Fruit fly (Drosophila melanogaster) whole organism, pupa: Measurements from ENCODE around the gene pod1.
A peak's percentile ranks its signal among the peaks of the same experiment; 100 is the strongest.

Source experiments
- CG10348 ChIP-seq: fragments of 200-800 bp; sonication (Bioruptor generic); IDR thresholded peaks from 2 replicates; pipeline ENCODE4 v1.3.6; 2022; ENCODE audit warnings: missing biosample characterization, missing genetic modification characterization
- CG12605 ChIP-seq: fragments of 200-800 bp; sonication (Bioruptor generic); IDR thresholded peaks from 2 replicates; pipeline ENCODE4 v1.3.6; 2022; ENCODE audit warnings: missing biosample characterization, missing genetic modification characterization
- CG13204 ChIP-seq: fragments of 200-800 bp; sonication (Bioruptor generic); optimal IDR thresholded peaks from 2 replicates; lab custom pipeline; 2018; ENCODE audit warnings: missing biosample characterization, mild to moderate bottlenecking, missing genetic modification characterization, moderate library complexity
- CG14655 ChIP-seq: fragments of 200-800 bp; sonication (Bioruptor generic); optimal IDR thresholded peaks from 3 replicates; lab custom pipeline; 2017; ENCODE audit warnings: mild to moderate bottlenecking, missing biosample characterization, missing genetic modification reagents, missing genetic modification characterization
- CG15710 ChIP-seq: fragments of 200-800 bp; sonication (Bioruptor generic); optimal IDR thresholded peaks from 2 replicates; lab custom pipeline; 2018; ENCODE audit warnings: missing biosample characterization, mild to moderate bottlenecking, missing genetic modification characterization, moderate library complexity
- CG17806 ChIP-seq: fragments of 200-800 bp; sonication (Bioruptor generic); optimal IDR thresholded peaks from 2 replicates; lab custom pipeline; 2018; ENCODE audit warnings: missing biosample characterization, mild to moderate bottlenecking, missing genetic modification characterization, moderate library complexity
- CG32121 ChIP-seq: fragments of 200-800 bp; sonication (Bioruptor generic); IDR thresholded peaks from 2 replicates; pipeline ENCODE4 v1.3.6; 2022; ENCODE audit warnings: missing biosample characterization, missing genetic modification characterization
- CG34367 ChIP-seq: fragments of 200-800 bp; sonication (Bioruptor generic); optimal IDR thresholded peaks from 2 replicates; lab custom pipeline; 2018; ENCODE audit warnings: missing biosample characterization, mild to moderate bottlenecking, missing genetic modification characterization
- CG4496 ChIP-seq: fragments of 200-800 bp; sonication (Bioruptor generic); IDR thresholded peaks from 3 replicates; pipeline ENCODE4 v1.3.6; 2022; ENCODE audit warnings: missing biosample characterization, missing genetic modification characterization
- CG8159 ChIP-seq: fragments of 200-800 bp; sonication (Bioruptor generic); optimal IDR thresholded peaks from 3 replicates; lab custom pipeline; 2018; ENCODE audit warnings: missing biosample characterization, mild to moderate bottlenecking, missing genetic modification characterization, moderate library complexity
- CG8301 ChIP-seq: fragments of 200-800 bp; sonication (Bioruptor generic); optimal IDR thresholded peaks from 2 replicates; lab custom pipeline; 2018; ENCODE audit warnings: missing biosample characterization, mild to moderate bottlenecking, missing genetic modification characterization
- CG9948 ChIP-seq: fragments of 200-800 bp; sonication (Bioruptor generic); optimal IDR thresholded peaks from 2 replicates; lab custom pipeline; 2018; ENCODE audit warnings: missing biosample characterization, mild to moderate bottlenecking, missing genetic modification characterization, moderate library complexity
- D1 ChIP-seq: fragments of 200-800 bp; sonication (Bioruptor generic); optimal IDR thresholded peaks from 2 replicates; lab custom pipeline; 2018; ENCODE audit warnings: missing biosample characterization, mild to moderate bottlenecking, missing genetic modification characterization, moderate library complexity
- EcR ChIP-seq: fragments of 200-800 bp; sonication (Bioruptor generic); optimal IDR thresholded peaks from 3 replicates; lab custom pipeline; 2019; ENCODE audit warnings: missing biosample characterization, missing genetic modification characterization, mild to moderate bottlenecking, moderate library complexity, missing genetic modification reagents
- Ets98B ChIP-seq: fragments of 200-800 bp; sonication (Bioruptor generic); IDR thresholded peaks from 2 replicates; pipeline ENCODE4 v1.3.6; 2022; ENCODE audit warnings: missing biosample characterization, missing genetic modification characterization
- Pif1A ChIP-seq: fragments of 200-800 bp; sonication (Bioruptor generic); optimal IDR thresholded peaks from 3 replicates; lab custom pipeline; 2016; ENCODE audit warnings: missing biosample characterization, missing genetic modification characterization
- Pif1B ChIP-seq: fragments of 200-800 bp; sonication (Bioruptor generic); optimal IDR thresholded peaks from 3 replicates; lab custom pipeline; 2016; ENCODE audit warnings: missing biosample characterization, missing genetic modification characterization
- Snoo ChIP-seq: fragments of 200-800 bp; sonication (Bioruptor generic); optimal IDR thresholded peaks from 3 replicates; lab custom pipeline; 2017; ENCODE audit warnings: missing biosample characterization, mild to moderate bottlenecking, missing genetic modification characterization, inconsistent platforms
- fd96Ca ChIP-seq: fragments of 200-800 bp; sonication (Bioruptor generic); IDR thresholded peaks from 3 replicates; pipeline ENCODE4 v1.3.6; 2022; ENCODE audit warnings: missing biosample characterization, missing genetic modification characterization
- gl ChIP-seq: fragments of 200-800 bp; sonication (Bioruptor generic); optimal IDR thresholded peaks from 2 replicates; lab custom pipeline; 2018; ENCODE audit warnings: missing biosample characterization, mild to moderate bottlenecking, missing genetic modification characterization
- rn ChIP-seq: fragments of 200-800 bp; sonication (Bioruptor generic); IDR thresholded peaks from 2 replicates; pipeline ENCODE4 v1.3.6; 2022; ENCODE audit warnings: missing biosample characterization, missing genetic modification characterization

The pod1 gene

dm6 chrX:6856332-6856995 is 53.0 kb downstream of the pod1 start:
- TF ChIP-seq D1 (peak; percentile 19), CG32121 (GFP tag; lab: Robert Waterston, UW) (peak; percentile 65; the same call in 1 of the 2 replicates), CG4496 (GFP tag; lab: Robert Waterston, UW) (peak; percentile 75; the same call in 2 of the 3 replicates), CG12605 (GFP tag; lab: Robert Waterston, UW) (no peak), Pif1A (GFP tag; lab: Kevin White, UChicago) (no peak), EcR (peak; percentile 64), Ets98B (GFP tag; lab: Robert Waterston, UW) (peak; percentile 78), gl (tag; lab: Kevin White, UChicago) (no peak), Snoo (tag; lab: Kevin White, UChicago) (peak; percentile 51), CG8159 (tag; lab: Kevin White, UChicago) (peak; percentile 62), CG17806 (tag; lab: Kevin White, UChicago) (peak; percentile 23), Pif1B (GFP tag; lab: Kevin White, UChicago) (peak; percentile 42), CG14655 (peak; percentile 56), CG15710 (peak; percentile 23), CG10348 (GFP tag; lab: Robert Waterston, UW) (no peak), CG9948 (tag; lab: Kevin White, UChicago) (peak; percentile 45), fd96Ca (GFP tag; lab: Robert Waterston, UW) (no peak), rn (GFP tag; lab: Robert Waterston, UW) (peak; percentile 42; the same call in 1 of the 2 replicates), CG13204 (GFP tag; lab: Kevin White, UChicago) (no peak), CG8301 (tag; lab: Kevin White, UChicago) (peak; percentile 48), CG34367 (peak; percentile 15)

- TF ChIP-seq fd96Ca (GFP tag; lab: Robert Waterston, UW), result no peak
- TF ChIP-seq gl (tag; lab: Kevin White, UChicago), result no peak
- no peak for TF ChIP-seq Pif1A (GFP tag; lab: Kevin White, UChicago)
- no peak for TF ChIP-seq Snoo (tag; lab: Kevin White, UChicago)
- no peak for TF ChIP-seq Pif1B (GFP tag; lab: Kevin White, UChicago)
- no peak for TF ChIP-seq CG8159 (tag; lab: Kevin White, UChicago)
- no peak for TF ChIP-seq CG15710
- TF ChIP-seq CG8301 (tag; lab: Kevin White, UChicago), result no peak
- TF ChIP-seq CG13204 (GFP tag; lab: Kevin White, UChicago), result no peak
- no peak for TF ChIP-seq CG9948 (tag; lab: Kevin White, UChicago)
- TF ChIP-seq EcR, result no peak
- TF ChIP-seq CG4496 (GFP tag; lab: Robert Waterston, UW), result no peak
- no peak for TF ChIP-seq CG14655
- no peak for TF ChIP-seq D1
- no peak for TF ChIP-seq CG34367
- TF ChIP-seq CG17806 (tag; lab: Kevin White, UChicago), result no peak
These were observed 53.8 kb downstream of the pod1 start for dm6 chrX:6857269-6857668.

- TF ChIP-seq Snoo (tag; lab: Kevin White, UChicago), result no peak
- TF ChIP-seq CG4496 (GFP tag; lab: Robert Waterston, UW), result no peak
- no peak for TF ChIP-seq gl (tag; lab: Kevin White, UChicago)
- TF ChIP-seq CG14655, result no peak
- TF ChIP-seq CG12605 (GFP tag; lab: Robert Waterston, UW), result no peak
- no peak for TF ChIP-seq CG34367
- TF ChIP-seq CG13204 (GFP tag; lab: Kevin White, UChicago), result no peak
- TF ChIP-seq CG8301 (tag; lab: Kevin White, UChicago), result no peak
- TF ChIP-seq CG17806 (tag; lab: Kevin White, UChicago), result no peak
- no peak for TF ChIP-seq Pif1A (GFP tag; lab: Kevin White, UChicago)
- no peak for TF ChIP-seq EcR
- no peak for TF ChIP-seq CG15710
- TF ChIP-seq fd96Ca (GFP tag; lab: Robert Waterston, UW), result no peak
- TF ChIP-seq CG9948 (tag; lab: Kevin White, UChicago), result no peak
- no peak for TF ChIP-seq Ets98B (GFP tag; lab: Robert Waterston, UW)
- TF ChIP-seq, all 21 proteins: peak for 0
These were observed 54.2 kb downstream of the pod1 start for dm6 chrX:6857693-6858092.

dm6 chrX:6859245-6859644 is 55.8 kb downstream of the pod1 start:
- TF ChIP-seq CG15710, result no peak
- no peak for TF ChIP-seq CG8301 (tag; lab: Kevin White, UChicago)
- TF ChIP-seq gl (tag; lab: Kevin White, UChicago), result no peak

dm6 chrX:6859756-6860412 is 56.4 kb downstream of the pod1 start:
- peak; percentile 88 for TF ChIP-seq CG8159 (tag; lab: Kevin White, UChicago)
- peak; percentile 84 for TF ChIP-seq Snoo (tag; lab: Kevin White, UChicago)
- no peak for TF ChIP-seq CG12605 (GFP tag; lab: Robert Waterston, UW)
- peak; percentile 82 for TF ChIP-seq CG8301 (tag; lab: Kevin White, UChicago)
- peak; percentile 73 for TF ChIP-seq Pif1A (GFP tag; lab: Kevin White, UChicago)
- no peak for TF ChIP-seq rn (GFP tag; lab: Robert Waterston, UW)
- TF ChIP-seq fd96Ca (GFP tag; lab: Robert Waterston, UW), result peak; percentile 68
- peak; percentile 66 for TF ChIP-seq CG13204 (GFP tag; lab: Kevin White, UChicago)
- TF ChIP-seq CG15710, result peak; percentile 59
- peak; percentile 22 for TF ChIP-seq D1
- peak; percentile 55 for TF ChIP-seq CG34367
- TF ChIP-seq gl (tag; lab: Kevin White, UChicago), result no peak
- TF ChIP-seq CG4496 (GFP tag; lab: Robert Waterston, UW), result peak; percentile 80
- peak; percentile 37; the same call in 1 of the 2 replicates for TF ChIP-seq Ets98B (GFP tag; lab: Robert Waterston, UW)
- TF ChIP-seq CG10348 (GFP tag; lab: Robert Waterston, UW), result no peak; the same call in 1 of the 2 replicates
- no peak for TF ChIP-seq EcR
- peak; percentile 92 for TF ChIP-seq CG14655
- TF ChIP-seq Pif1B (GFP tag; lab: Kevin White, UChicago), result peak; percentile 42
- TF ChIP-seq CG17806 (tag; lab: Kevin White, UChicago), result peak; percentile 69
- peak; percentile 70 for TF ChIP-seq CG9948 (tag; lab: Kevin White, UChicago)
